Fruit fly (Drosophila melanogaster): Measurements from ENCODE around the gene CG13064.

DNA sequence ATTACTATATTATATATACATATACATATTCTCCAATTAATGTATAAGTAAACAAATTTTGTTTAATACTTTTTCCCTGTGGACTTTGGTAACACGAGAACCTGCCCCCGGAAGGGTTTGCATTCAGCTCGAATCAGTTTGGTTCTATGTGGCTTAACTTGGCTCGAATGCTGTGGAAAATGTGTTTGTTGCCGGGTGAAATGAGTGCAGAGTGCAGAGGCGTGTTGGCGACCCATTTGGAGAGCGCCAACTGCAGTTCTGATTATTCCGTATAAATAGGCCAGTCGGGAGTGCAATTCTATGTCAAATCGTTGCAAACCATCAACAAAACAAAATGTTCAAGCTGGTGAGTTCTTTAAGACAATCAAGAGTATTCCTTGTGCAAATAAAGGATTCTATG lies 37.5 kb downstream of the CG13064 start, which contains the start of gene Nplp3:
- no peak for TF ChIP-seq usp (GFP tag; optimal IDR thresholded peaks at IDR 0.05)
- TF ChIP-seq Vsx2 (GFP tag; optimal IDR thresholded peaks at IDR 0.05; ENCODE audit: partially characterized antibody), result no peak

All from whole organism, wandering third instar larva.